Fruit fly (Drosophila melanogaster) whole organism, adult: ENCODE data around the gene PGAP5.

Experiments used
- CG11617 ChIP-seq: fragments of 200-800 bp; sonication (Bioruptor generic); optimal IDR thresholded peaks from 2 replicates; lab custom pipeline; 2017; ENCODE audit warnings: mild to moderate bottlenecking, missing biosample characterization, missing genetic modification reagents, missing genetic modification characterization
- CG12768 ChIP-seq: fragments of 200-800 bp; sonication (Bioruptor generic); optimal IDR thresholded peaks from 2 replicates; lab custom pipeline; 2017; ENCODE audit warnings: missing biosample characterization, missing genetic modification characterization, mild to moderate bottlenecking, moderate library complexity, missing genetic modification reagents
- CG7101 ChIP-seq: fragments of 200-800 bp; sonication (Bioruptor generic); optimal IDR thresholded peaks from 2 replicates; lab custom pipeline; 2018; ENCODE audit warnings: missing biosample characterization, mild to moderate bottlenecking, missing genetic modification characterization, moderate library complexity
- Clk ChIP-seq: fragments of 200-800 bp; sonication (Bioruptor generic); optimal IDR thresholded peaks from 2 replicates; lab custom pipeline; 2017; ENCODE audit warnings: missing biosample characterization, missing genetic modification characterization
- Crg-1 ChIP-seq: fragments of 200-800 bp; sonication (Bioruptor generic); optimal IDR thresholded peaks from 2 replicates; lab custom pipeline; 2016; ENCODE audit warnings: missing biosample characterization, missing genetic modification characterization
- cnc ChIP-seq, 2 experiments: fragments of >200 bp; optimal IDR thresholded peaks; 2 replicates each; lab custom pipeline; 2017
- kay ChIP-seq: fragments of 200-800 bp; sonication (Bioruptor generic); peaks from one replicate; lab custom pipeline; 2016; ENCODE audit warnings: missing biosample characterization, missing genetic modification characterization, borderline replicate concordance
- pad ChIP-seq: fragments of 200-800 bp; sonication (Bioruptor generic); optimal IDR thresholded peaks from 3 replicates; lab custom pipeline; 2017; ENCODE audit warnings: missing biosample characterization, missing genetic modification characterization, mild to moderate bottlenecking, moderate library complexity, missing genetic modification reagents
- toe ChIP-seq: fragments of 200-800 bp; sonication (Bioruptor generic); optimal IDR thresholded peaks from 2 replicates; lab custom pipeline; 2016; ENCODE audit warnings: missing biosample characterization, missing genetic modification characterization

DNA sequence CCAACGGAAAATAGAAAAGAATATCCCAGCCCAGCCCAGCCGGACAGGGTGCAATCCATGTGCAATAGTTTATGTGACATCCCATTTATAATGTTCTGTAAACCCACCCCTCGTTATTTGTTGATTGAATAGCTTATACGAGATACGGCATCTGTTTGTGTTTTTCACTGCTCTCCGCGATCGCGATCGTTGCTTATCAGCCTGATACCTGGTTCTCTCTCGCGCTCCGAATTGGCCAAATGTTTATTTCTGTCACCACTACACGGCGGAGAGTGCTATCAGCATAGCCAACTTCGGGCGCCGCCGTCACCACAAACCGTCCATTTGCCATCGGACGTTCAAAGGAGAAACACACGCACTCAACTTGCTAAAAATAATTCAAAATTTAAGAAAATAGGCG, 15.3 kb downstream of the PGAP5 start, which contains the start of gene CG8353:
- peak; percentile 63 for TF ChIP-seq CG12768 (GFP tag; lab: Kevin White, UChicago)
- TF ChIP-seq CG7101 (tag; lab: Kevin White, UChicago) = no peak
- no peak for TF ChIP-seq Clk (GFP tag; lab: Kevin White, UChicago)
- no peak for TF ChIP-seq Crg-1 (GFP tag; lab: Kevin White, UChicago)
- TF ChIP-seq kay = no peak
- peak; percentile 50 for TF ChIP-seq CG11617 (GFP tag; lab: Kevin White, UChicago)
- no peak for TF ChIP-seq cnc (optimal IDR thresholded peaks at IDR 0.05; lab: Kevin White, UChicago)
- TF ChIP-seq pad (GFP tag; lab: Kevin White, UChicago) = no peak
- no peak for TF ChIP-seq toe
